Worm (Caenorhabditis elegans): ENCODE measurements around the gene nhr-264.

- TF ChIP-seq ces-1 (GFP tag; optimal IDR thresholded peaks at IDR 0.05) (peak; percentile 18), pha-4 (tag; optimal IDR thresholded peaks at IDR 0.05) (peak; percentile 35), unc-62 (GFP tag; optimal IDR thresholded peaks at IDR 0.05) (peak; percentile 25), nhr-12 (tag; optimal IDR thresholded peaks at IDR 0.05) (no peak), nhr-76 (tag; optimal IDR thresholded peaks at IDR 0.05) (no peak), snpc-4 (tag; optimal IDR thresholded peaks at IDR 0.05) (no peak), nhr-237 (tag; optimal IDR thresholded peaks at IDR 0.05) (no peak), sem-2 (GFP tag; optimal IDR thresholded peaks at IDR 0.05) (no peak), mls-2 (tag; optimal IDR thresholded peaks at IDR 0.05) (peak; percentile 68), unc-39 (tag; optimal IDR thresholded peaks at IDR 0.05) (no peak), lin-13 (tag; optimal IDR thresholded peaks at IDR 0.05) (no peak), ztf-11 (tag; optimal IDR thresholded peaks at IDR 0.05) (peak; percentile 37)
Observed at ce11 chrIV:9263812-9264320, 29.9 kb downstream of the nhr-264 start, which contains the start of gene flh-1.

Measured in whole organism, mixed stage, embryonic.